Fruit fly (Drosophila melanogaster) whole organism, embryonic: ENCODE data around the gene CG31776.

Experiments used
- BEAF-32 ChIP-seq: fragments of 200-800 bp; sonication (Bioruptor generic); optimal IDR thresholded peaks from 3 replicates; lab custom pipeline; 2017; ENCODE audit warnings: missing biosample characterization, missing genetic modification characterization, mild to moderate bottlenecking, moderate library complexity, missing genetic modification reagents
- Bgb ChIP-seq: fragments of 200-800 bp; sonication (Bioruptor generic); IDR thresholded peaks from 2 replicates; pipeline ENCODE4 v1.3.6; 2022; ENCODE audit warnings: missing biosample characterization, missing genetic modification characterization; ENCODE audit not compliant: partially characterized antibody
- Blimp-1 ChIP-seq: fragments of 200-800 bp; sonication (Bioruptor generic); optimal IDR thresholded peaks from 3 replicates; lab custom pipeline; 2018; ENCODE audit warnings: missing biosample characterization, missing genetic modification characterization, mild to moderate bottlenecking, moderate library complexity, missing genetic modification reagents
- CG10274 ChIP-seq: fragments of 200-800 bp; sonication (Bioruptor generic); optimal IDR thresholded peaks from 3 replicates; lab custom pipeline; 2017; ENCODE audit warnings: missing biosample characterization, mild to moderate bottlenecking, missing genetic modification characterization
- CG11560 ChIP-seq: fragments of 200-800 bp; sonication (Bioruptor generic); IDR thresholded peaks from 3 replicates; pipeline ENCODE4 v1.3.6; 2022; ENCODE audit warnings: missing biosample characterization, missing genetic modification characterization
- CG12236 ChIP-seq: fragments of 200-800 bp; sonication (Bioruptor generic); optimal IDR thresholded peaks from 2 replicates; lab custom pipeline; 2016; ENCODE audit warnings: missing biosample characterization, missing genetic modification characterization
- CG12659 ChIP-seq: fragments of 200-800 bp; sonication (Bioruptor generic); optimal IDR thresholded peaks from 3 replicates; lab custom pipeline; 2017; ENCODE audit warnings: mild to moderate bottlenecking, missing biosample characterization, missing genetic modification reagents, missing genetic modification characterization
- CG13287 ChIP-seq: fragments of 200-800 bp; sonication (Bioruptor generic); IDR thresholded peaks from 2 replicates; pipeline ENCODE4 v1.3.6; 2022; ENCODE audit warnings: missing biosample characterization, missing genetic modification characterization; ENCODE audit not compliant: partially characterized antibody
- CG16779 ChIP-seq: fragments of 200-800 bp; sonication (Bioruptor generic); IDR thresholded peaks from 2 replicates; pipeline ENCODE4 v1.3.6; 2022; ENCODE audit warnings: missing biosample characterization, missing genetic modification characterization
- CG32772 ChIP-seq: fragments of 200-800 bp; sonication (Bioruptor generic); IDR thresholded peaks from 2 replicates; pipeline ENCODE4 v1.3.6; 2022; ENCODE audit warnings: missing biosample characterization, missing genetic modification characterization
- CG3995 ChIP-seq: fragments of 200-800 bp; sonication (Bioruptor generic); optimal IDR thresholded peaks from 3 replicates; lab custom pipeline; 2016; ENCODE audit warnings: missing biosample characterization, missing genetic modification characterization
- CG4282 ChIP-seq: fragments of 200-800 bp; sonication (Bioruptor generic); optimal IDR thresholded peaks from 2 replicates; lab custom pipeline; 2016; ENCODE audit warnings: missing biosample characterization, missing genetic modification characterization
- CG4617 ChIP-seq: fragments of 200-800 bp; sonication (Bioruptor generic); optimal IDR thresholded peaks from 3 replicates; lab custom pipeline; 2016; ENCODE audit warnings: missing biosample characterization, missing genetic modification characterization, borderline replicate concordance
- CG5180 ChIP-seq: fragments of 200-800 bp; sonication (Bioruptor generic); optimal IDR thresholded peaks from 3 replicates; lab custom pipeline; 2017; ENCODE audit warnings: missing biosample characterization, missing genetic modification characterization, mild to moderate bottlenecking, moderate library complexity, missing genetic modification reagents
- CG5953 ChIP-seq: fragments of 200-800 bp; sonication (Bioruptor generic); IDR thresholded peaks from 2 replicates; pipeline ENCODE4 v1.3.6; 2022; ENCODE audit warnings: missing biosample characterization, missing genetic modification characterization
- CG7556 ChIP-seq: fragments of 200-800 bp; sonication (Bioruptor generic); optimal IDR thresholded peaks from 2 replicates; lab custom pipeline; 2017; ENCODE audit warnings: missing biosample characterization, mild to moderate bottlenecking, missing genetic modification characterization
- CG7987 ChIP-seq: fragments of 200-800 bp; sonication (Bioruptor generic); optimal IDR thresholded peaks from 2 replicates; lab custom pipeline; 2018; ENCODE audit warnings: missing biosample characterization, mild to moderate bottlenecking, missing genetic modification characterization, moderate library complexity
- CG8924 ChIP-seq: fragments of 200-800 bp; optimal IDR thresholded peaks from 3 replicates; lab custom pipeline; 2019; ENCODE audit warnings: missing biosample characterization, mild to moderate bottlenecking, missing genetic modification characterization, moderate library complexity
- CHES-1-like ChIP-seq: fragments of 200-800 bp; sonication (Bioruptor generic); optimal IDR thresholded peaks from 2 replicates; lab custom pipeline; 2016; ENCODE audit warnings: missing biosample characterization, missing genetic modification characterization
- CTCF ChIP-seq: fragments of 200-800 bp; sonication (Bioruptor generic); optimal IDR thresholded peaks from 2 replicates; lab custom pipeline; 2017; ENCODE audit warnings: missing biosample characterization, mild to moderate bottlenecking, missing genetic modification characterization, moderate library complexity
- Dfd ChIP-seq, 2 experiments: fragments of >200 bp; optimal IDR thresholded peaks; 2 replicates each; lab custom pipeline; 2017; ENCODE audit warnings: missing biosample characterization in 2 of 2, missing genetic modification characterization in 2 of 2
- Drgx ChIP-seq: fragments of 200-800 bp; sonication (Bioruptor generic); IDR thresholded peaks from 2 replicates; pipeline ENCODE4 v1.3.6; 2022; ENCODE audit warnings: missing biosample characterization, missing genetic modification characterization
- E2f2 ChIP-seq: fragments of 200-800 bp; sonication (Bioruptor generic); IDR thresholded peaks from 2 replicates; pipeline ENCODE4 v1.3.6; 2022; ENCODE audit warnings: missing biosample characterization, missing genetic modification characterization
- HHEX ChIP-seq: fragments of 200-800 bp; sonication (Bioruptor generic); optimal IDR thresholded peaks from 3 replicates; lab custom pipeline; 2017; ENCODE audit warnings: missing biosample characterization, mild to moderate bottlenecking, missing genetic modification characterization, missing genetic modification reagents
- Kr ChIP-seq: fragments of 200-800 bp; sonication (Bioruptor generic); optimal IDR thresholded peaks from 2 replicates; lab custom pipeline; 2017; ENCODE audit warnings: missing biosample characterization, mild to moderate bottlenecking, missing genetic modification characterization
- MBD-R2 ChIP-seq: fragments of 200-800 bp; sonication (Bioruptor generic); IDR thresholded peaks from 2 replicates; pipeline ENCODE4 v1.3.6; 2022; ENCODE audit warnings: missing biosample characterization, missing genetic modification characterization
- NFAT ChIP-seq: fragments of 200-800 bp; sonication (Bioruptor generic); IDR thresholded peaks from 2 replicates; pipeline ENCODE4 v1.3.6; 2022; ENCODE audit warnings: missing biosample characterization, missing genetic modification characterization
- Scr ChIP-seq: fragments of 200-800 bp; sonication (Bioruptor generic); IDR thresholded peaks from 2 replicates; pipeline ENCODE4 v1.3.6; 2022; ENCODE audit warnings: missing biosample characterization, missing genetic modification characterization; ENCODE audit not compliant: partially characterized antibody
- Sin3A ChIP-seq: fragments of >200 bp; optimal IDR thresholded peaks from 2 replicates; lab custom pipeline; 2018
- Spps ChIP-seq: fragments of 200-800 bp; sonication (Bioruptor generic); optimal IDR thresholded peaks from 2 replicates; lab custom pipeline; 2018; ENCODE audit warnings: missing biosample characterization, mild to moderate bottlenecking, missing genetic modification characterization
- YL-1 ChIP-seq: fragments of 200-800 bp; sonication (Bioruptor generic); optimal IDR thresholded peaks from 3 replicates; lab custom pipeline; 2017; ENCODE audit warnings: missing biosample characterization, mild to moderate bottlenecking, missing genetic modification characterization
- amos ChIP-seq: fragments of 200-800 bp; sonication (Bioruptor generic); IDR thresholded peaks from 2 replicates; pipeline ENCODE4 v1.3.6; 2022; ENCODE audit warnings: missing biosample characterization, missing genetic modification characterization; ENCODE audit not compliant: partially characterized antibody
- ase ChIP-seq: fragments of 200-800 bp; sonication (Bioruptor generic); IDR thresholded peaks from 3 replicates; pipeline ENCODE4 v1.3.6; 2022; ENCODE audit warnings: missing biosample characterization, missing genetic modification characterization
- bbx ChIP-seq: fragments of 200-800 bp; sonication (Bioruptor generic); IDR thresholded peaks from 2 replicates; pipeline ENCODE4 v1.3.6; 2022; ENCODE audit warnings: missing biosample characterization, missing genetic modification characterization; ENCODE audit not compliant: partially characterized antibody
- cad ChIP-seq: fragments of >200 bp; optimal IDR thresholded peaks from 2 replicates; lab custom pipeline; 2017; ENCODE audit warnings: missing biosample characterization, missing genetic modification characterization
- caup ChIP-seq: fragments of 200-800 bp; sonication (Bioruptor generic); optimal IDR thresholded peaks from 3 replicates; lab custom pipeline; 2017; ENCODE audit warnings: missing biosample characterization, mild to moderate bottlenecking, missing genetic modification characterization, moderate library complexity; ENCODE audit not compliant: severe bottlenecking
- dati ChIP-seq: fragments of 200-800 bp; sonication (Bioruptor generic); IDR thresholded peaks from 2 replicates; pipeline ENCODE4 v1.3.6; 2022; ENCODE audit warnings: missing biosample characterization, missing genetic modification characterization
- emc ChIP-seq: fragments of 200-800 bp; sonication (Bioruptor generic); optimal IDR thresholded peaks from 2 replicates; lab custom pipeline; 2016; ENCODE audit warnings: missing biosample characterization, missing genetic modification characterization
- gce ChIP-seq: fragments of 200-800 bp; sonication (Bioruptor generic); IDR thresholded peaks from 3 replicates; pipeline ENCODE4 v1.3.6; 2022; ENCODE audit warnings: missing biosample characterization, missing genetic modification characterization
- gcm2 ChIP-seq: fragments of 200-800 bp; sonication (Bioruptor generic); optimal IDR thresholded peaks from 2 replicates; lab custom pipeline; 2016; ENCODE audit warnings: missing biosample characterization, missing genetic modification characterization
- hbn ChIP-seq: fragments of 200-800 bp; sonication (Bioruptor generic); IDR thresholded peaks from 2 replicates; pipeline ENCODE4 v1.3.6; 2022; ENCODE audit warnings: missing biosample characterization, missing genetic modification characterization; ENCODE audit not compliant: partially characterized antibody
- hkb ChIP-seq, 2 experiments: fragments of 200-800 bp in 1 of 2; fragments of >200 bp in 1 of 2; sonication (Bioruptor generic) in 1 of 2; IDR thresholded peaks in 1 of 2; optimal IDR thresholded peaks in 1 of 2; 2 replicates each; pipeline versions ENCODE4 v1.3.6 to Lab custom; 2017 to 2022; ENCODE audit warnings: missing biosample characterization in 1 of 2, missing genetic modification characterization in 1 of 2
- insv ChIP-seq, 2 experiments: fragments of 200-800 bp; sonication (Bioruptor generic); optimal IDR thresholded peaks; 3 replicates each; lab custom pipeline; 2016 to 2018; ENCODE audit warnings: missing biosample characterization in 2 of 2, missing genetic modification characterization in 2 of 2
- lov ChIP-seq, 2 experiments: fragments of 200-800 bp in 1 of 2; fragments of >200 bp in 1 of 2; sonication (Bioruptor generic) in 1 of 2; IDR thresholded peaks in 1 of 2; optimal IDR thresholded peaks in 1 of 2; 2 replicates in 1 of 2; 3 replicates in 1 of 2; pipeline versions ENCODE4 v1.3.6 to Lab custom; 2017 to 2022; ENCODE audit warnings: missing biosample characterization in 1 of 2, missing genetic modification characterization in 1 of 2
- nerfin-2 ChIP-seq: fragments of 200-800 bp; sonication (Bioruptor generic); IDR thresholded peaks from 2 replicates; pipeline ENCODE4 v1.3.6; 2022; ENCODE audit warnings: missing biosample characterization, missing genetic modification characterization; ENCODE audit not compliant: partially characterized antibody
- pzg ChIP-seq: fragments of 200-800 bp; sonication (Bioruptor generic); optimal IDR thresholded peaks from 3 replicates; lab custom pipeline; 2018; ENCODE audit warnings: missing biosample characterization, mild to moderate bottlenecking, missing genetic modification characterization, moderate library complexity
- stwl ChIP-seq: fragments of 200-800 bp; sonication (Bioruptor generic); optimal IDR thresholded peaks from 3 replicates; lab custom pipeline; 2018; ENCODE audit warnings: missing biosample characterization, mild to moderate bottlenecking, missing genetic modification characterization, moderate library complexity

CG31776 gene

DNA sequence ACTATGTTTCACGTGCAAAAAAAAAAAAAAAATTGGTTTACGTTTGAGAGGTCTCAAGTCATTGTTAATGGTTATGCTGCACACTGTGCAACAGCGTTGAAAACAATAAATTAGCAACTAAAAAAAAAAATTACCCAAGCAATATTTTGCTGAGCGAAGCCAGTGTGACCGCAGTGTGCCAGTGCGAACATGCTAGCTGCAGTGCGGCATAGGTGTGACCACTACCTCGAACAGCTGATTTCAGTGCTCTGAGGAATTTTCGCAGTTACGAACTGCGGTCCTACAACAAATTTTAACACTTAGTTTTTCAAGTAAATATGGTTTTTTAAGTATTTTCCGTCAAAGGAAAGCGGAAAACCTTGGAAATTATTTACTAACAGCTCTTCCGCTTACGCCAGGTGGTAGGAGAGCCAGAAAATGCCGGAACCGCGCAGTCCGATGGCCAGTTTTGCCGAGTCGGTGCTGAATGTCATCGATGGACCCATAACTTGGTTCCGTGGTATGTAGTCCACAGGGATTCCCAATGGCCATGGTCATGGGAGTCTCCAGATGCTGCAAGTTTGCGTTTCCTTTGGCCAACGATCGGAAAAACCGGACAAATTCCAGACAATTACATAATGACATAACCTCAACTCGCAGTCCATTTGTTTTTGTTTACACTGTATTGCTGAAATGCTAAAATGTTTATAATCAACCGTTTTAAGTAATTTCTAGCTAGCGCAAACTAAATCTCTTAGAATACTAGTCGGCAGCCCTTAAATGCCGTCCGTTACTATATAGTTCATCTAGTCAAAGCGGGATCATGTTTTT is 3.9 kb upstream of the CG31776 start, which contains the start of the genes msl-2 and ND-PDSW (continued):
- TF ChIP-seq Dfd (GFP tag; optimal IDR thresholded peaks at IDR 0.05; lab: Kevin White, UChicago) (no peak), CG12659 (GFP tag; lab: Kevin White, UChicago) (peak; percentile 62), gcm2 (no peak), bbx (GFP tag; lab: Robert Waterston, UW) (peak; percentile 21; the same call in 1 of the 2 replicates), CG4282 (GFP tag; lab: Kevin White, UChicago) (no peak), CG13287 (GFP tag; lab: Robert Waterston, UW) (peak; percentile 31; the same call in 1 of the 2 replicates), CG3995 (peak; percentile 36), CHES-1-like (GFP tag; lab: Kevin White, UChicago) (peak; percentile 36), CG12236 (no peak), Sin3A (lab: Kevin White, UChicago) (peak; percentile 74), Spps (tag; lab: Kevin White, UChicago) (no peak), NFAT (GFP tag; lab: Robert Waterston, UW) (no peak), hbn (GFP tag; lab: Robert Waterston, UW) (no peak), E2f2 (GFP tag; lab: Robert Waterston, UW) (0 out of 2 replicates have a peak, but pooled peaks have one; percentile 8), Drgx (GFP tag; lab: Robert Waterston, UW) (0 out of 2 replicates have a peak, but pooled peaks have one; percentile 22), emc (GFP tag; lab: Kevin White, UChicago) (no peak), HHEX (GFP tag; lab: Kevin White, UChicago) (no peak), ase (GFP tag; lab: Robert Waterston, UW) (no peak), BEAF-32 (peak; percentile 42), Scr (0 out of 2 replicates have a peak, but pooled peaks have one; percentile 16), nerfin-2 (GFP tag; lab: Robert Waterston, UW) (no peak), CG5953 (GFP tag; lab: Robert Waterston, UW) (no peak), CG7987 (GFP tag; lab: Kevin White, UChicago) (no peak), CG10274 (no peak), CG8924 (tag; lab: Kevin White, UChicago) (peak; percentile 35), gce (GFP tag; lab: Robert Waterston, UW) (no peak), CG5180 (GFP tag; lab: Kevin White, UChicago) (no peak), YL-1 (GFP tag; lab: Kevin White, UChicago) (peak; percentile 85), CG16779 (GFP tag; lab: Robert Waterston, UW) (no peak), dati (GFP tag; lab: Robert Waterston, UW) (no peak), MBD-R2 (GFP tag; lab: Robert Waterston, UW) (peak; percentile 89), CG11560 (tag; lab: Robert Waterston, UW) (no peak), Blimp-1 (GFP tag; lab: Kevin White, UChicago) (no peak), Bgb (peak; percentile 9; the same call in 1 of the 2 replicates), lov (optimal IDR thresholded peaks at IDR 0.05; lab: Kevin White, UChicago) (no peak), lov (GFP tag; IDR thresholded peaks at IDR 0.05; lab: Robert Waterston, UW) (no peak), CG4617 (GFP tag; lab: Kevin White, UChicago) (peak; percentile 90), insv (GFP tag; optimal IDR thresholded peaks at IDR 0.05; lab: Kevin White, UChicago) (peak in 1 of 2 experiments; percentile 9), pzg (GFP tag; lab: Kevin White, UChicago) (peak; percentile 89), Kr (no peak), CG7556 (GFP tag; lab: Kevin White, UChicago) (no peak), hkb (optimal IDR thresholded peaks at IDR 0.05; lab: Kevin White, UChicago) (peak; percentile 64), hkb (GFP tag; IDR thresholded peaks at IDR 0.05; lab: Robert Waterston, UW) (no peak), amos (GFP tag; lab: Robert Waterston, UW) (peak; percentile 7; the same call in 1 of the 2 replicates), CG32772 (GFP tag; lab: Robert Waterston, UW) (0 out of 2 replicates have a peak, but pooled peaks have one; percentile 25), CTCF (peak; percentile 14), caup (GFP tag; lab: Kevin White, UChicago) (no peak), cad (GFP tag; lab: Kevin White, UChicago) (no peak), stwl (peak; percentile 41)
